Fruit fly (Drosophila melanogaster) whole organism, embryonic: ENCODE results near the gene cert.
A peak's percentile ranks its signal among the peaks of the same experiment; 100 is the strongest.

Experiments
- Aef1 ChIP-seq: fragments of 200-800 bp; sonication (Bioruptor generic); IDR thresholded peaks from 3 replicates; pipeline ENCODE4 v1.3.6; 2022; ENCODE audit warnings: missing biosample characterization, missing genetic modification characterization
- C15 ChIP-seq: fragments of 200-800 bp; sonication (Bioruptor generic); IDR thresholded peaks from 3 replicates; pipeline ENCODE4 v1.3.6; 2022; ENCODE audit warnings: missing biosample characterization, missing genetic modification characterization
- CG10543 ChIP-seq: fragments of 200-800 bp; sonication (Bioruptor generic); optimal IDR thresholded peaks from 3 replicates; lab custom pipeline; 2017; ENCODE audit warnings: missing biosample characterization, mild to moderate bottlenecking, missing genetic modification characterization, moderate library complexity
- CG10959 ChIP-seq: fragments of 200-800 bp; sonication (Bioruptor generic); IDR thresholded peaks from 2 replicates; pipeline ENCODE4 v1.3.6; 2022; ENCODE audit warnings: missing biosample characterization, missing genetic modification characterization
- CG10979 ChIP-seq: fragments of 200-800 bp; sonication (Bioruptor generic); optimal IDR thresholded peaks from 2 replicates; lab custom pipeline; 2018; ENCODE audit warnings: missing biosample characterization, mild to moderate bottlenecking, missing genetic modification characterization, moderate library complexity
- CG11085 ChIP-seq: fragments of 200-800 bp; sonication (Bioruptor generic); IDR thresholded peaks from 2 replicates; pipeline ENCODE4 v1.3.6; 2022; ENCODE audit warnings: missing biosample characterization, missing genetic modification characterization
- CG11093 ChIP-seq: fragments of 200-800 bp; sonication (Bioruptor generic); IDR thresholded peaks from 3 replicates; pipeline ENCODE4 v1.3.6; 2022; ENCODE audit warnings: missing biosample characterization, missing genetic modification characterization
- CG11696 ChIP-seq: fragments of 200-800 bp; sonication (Bioruptor generic); IDR thresholded peaks from 2 replicates; pipeline ENCODE4 v1.3.6; 2022; ENCODE audit warnings: missing biosample characterization, missing genetic modification characterization
- CG12155 ChIP-seq: fragments of 200-800 bp; sonication (Bioruptor generic); optimal IDR thresholded peaks from 3 replicates; lab custom pipeline; 2016; ENCODE audit warnings: missing biosample characterization, missing genetic modification characterization
- CG12942 ChIP-seq: fragments of 200-800 bp; sonication (Bioruptor generic); optimal IDR thresholded peaks from 3 replicates; lab custom pipeline; 2016; ENCODE audit warnings: missing biosample characterization, missing genetic modification characterization
- CG1647 ChIP-seq: fragments of 200-800 bp; sonication (Bioruptor generic); optimal IDR thresholded peaks from 3 replicates; lab custom pipeline; 2016; ENCODE audit warnings: missing biosample characterization, missing genetic modification characterization
- CG17361 ChIP-seq: fragments of 200-800 bp; sonication (Bioruptor generic); IDR thresholded peaks from 3 replicates; pipeline ENCODE4 v1.3.6; 2022; ENCODE audit warnings: missing biosample characterization, missing genetic modification characterization
- CG1832 ChIP-seq: fragments of 200-800 bp; sonication (Bioruptor generic); optimal IDR thresholded peaks from 2 replicates; lab custom pipeline; 2017; ENCODE audit warnings: missing biosample characterization, mild to moderate bottlenecking, missing genetic modification characterization, inconsistent platforms
- CG2712 ChIP-seq: fragments of 200-800 bp; optimal IDR thresholded peaks from 3 replicates; lab custom pipeline; 2019; ENCODE audit warnings: missing biosample characterization, mild to moderate bottlenecking, missing genetic modification characterization, moderate library complexity
- CG3163 ChIP-seq: fragments of 200-800 bp; sonication (Bioruptor generic); optimal IDR thresholded peaks from 3 replicates; lab custom pipeline; 2016; ENCODE audit warnings: missing biosample characterization, missing genetic modification characterization
- CG33213 ChIP-seq: fragments of 200-800 bp; sonication (Bioruptor generic); optimal IDR thresholded peaks from 3 replicates; lab custom pipeline; 2016; ENCODE audit warnings: missing biosample characterization, missing genetic modification characterization
- CG33557 ChIP-seq: fragments of 200-800 bp; sonication (Bioruptor generic); optimal IDR thresholded peaks from 2 replicates; lab custom pipeline; 2019; ENCODE audit warnings: missing biosample characterization, mild to moderate bottlenecking, missing genetic modification characterization, moderate library complexity
- CG4854 ChIP-seq: fragments of 200-800 bp; sonication (Bioruptor generic); optimal IDR thresholded peaks from 2 replicates; lab custom pipeline; 2016; ENCODE audit warnings: missing biosample characterization, missing genetic modification characterization, inconsistent platforms
- CG6254 ChIP-seq: fragments of 200-800 bp; sonication (Bioruptor generic); optimal IDR thresholded peaks from 3 replicates; lab custom pipeline; 2017; ENCODE audit warnings: mild to moderate bottlenecking, missing biosample characterization, missing genetic modification reagents, missing genetic modification characterization
- CG7745 ChIP-seq: fragments of 200-800 bp; sonication (Bioruptor generic); optimal IDR thresholded peaks from 2 replicates; lab custom pipeline; 2018; ENCODE audit warnings: missing biosample characterization, mild to moderate bottlenecking, missing genetic modification characterization, moderate library complexity
- CG8478 ChIP-seq: fragments of >200 bp; optimal IDR thresholded peaks from 2 replicates; lab custom pipeline; 2018
- CrebB ChIP-seq: fragments of 200-800 bp; sonication (Bioruptor generic); optimal IDR thresholded peaks from 3 replicates; lab custom pipeline; 2018; ENCODE audit warnings: missing biosample characterization, mild to moderate bottlenecking, missing genetic modification characterization
- Doc3 ChIP-seq: fragments of 200-800 bp; sonication (Bioruptor generic); IDR thresholded peaks from 3 replicates; pipeline ENCODE4 v1.3.6; 2022; ENCODE audit warnings: missing biosample characterization, missing genetic modification characterization; ENCODE audit not compliant: partially characterized antibody
- Dp ChIP-seq: fragments of 200-800 bp; sonication (Bioruptor generic); optimal IDR thresholded peaks from 2 replicates; lab custom pipeline; 2018; ENCODE audit warnings: missing biosample characterization, mild to moderate bottlenecking, missing genetic modification characterization, moderate library complexity
- GATAe ChIP-seq: fragments of 200-800 bp; sonication (Bioruptor generic); conservative IDR thresholded peaks from 2 replicates; pipeline ENCODE4 v1.3.6; 2022; ENCODE audit warnings: missing biosample characterization, missing genetic modification characterization
- HmgD ChIP-seq: fragments of 200-800 bp; sonication (Bioruptor generic); optimal IDR thresholded peaks from 3 replicates; lab custom pipeline; 2016; ENCODE audit warnings: missing biosample characterization, missing genetic modification characterization
- Hr3 ChIP-seq: fragments of 200-800 bp; sonication (Bioruptor generic); optimal IDR thresholded peaks from 3 replicates; lab custom pipeline; 2016; ENCODE audit warnings: missing biosample characterization, missing genetic modification characterization
- Mad ChIP-seq: fragments of 200-800 bp; sonication (Bioruptor generic); optimal IDR thresholded peaks from 2 replicates; lab custom pipeline; 2016; ENCODE audit warnings: missing biosample characterization, missing genetic modification characterization
- Max ChIP-seq: fragments of 200-800 bp; sonication (Bioruptor generic); optimal IDR thresholded peaks from 2 replicates; lab custom pipeline; 2016; ENCODE audit warnings: missing biosample characterization, mild to moderate bottlenecking, missing genetic modification characterization
- Neu2 ChIP-seq: fragments of 200-800 bp; sonication (Bioruptor generic); optimal IDR thresholded peaks from 3 replicates; lab custom pipeline; 2016; ENCODE audit warnings: missing biosample characterization, missing genetic modification characterization, borderline replicate concordance
- Sox102F ChIP-seq: fragments of 200-800 bp; sonication (Bioruptor generic); optimal IDR thresholded peaks from 2 replicates; lab custom pipeline; 2018; ENCODE audit warnings: missing biosample characterization, mild to moderate bottlenecking, missing genetic modification characterization, moderate library complexity
- Taf1 ChIP-seq: fragments of 200-800 bp; sonication (Bioruptor generic); IDR thresholded peaks from 2 replicates; pipeline ENCODE4 v1.3.6; 2022; ENCODE audit warnings: missing biosample characterization, missing genetic modification characterization
- Xbp1 ChIP-seq: fragments of 200-800 bp; sonication (Bioruptor generic); optimal IDR thresholded peaks from 3 replicates; lab custom pipeline; 2016; ENCODE audit warnings: missing biosample characterization, mild to moderate bottlenecking, missing genetic modification characterization
- ara ChIP-seq: fragments of 200-800 bp; sonication (Bioruptor generic); IDR thresholded peaks from 2 replicates; pipeline ENCODE4 v1.3.6; 2022; ENCODE audit warnings: missing biosample characterization, missing genetic modification characterization
- az2 ChIP-seq: fragments of 200-800 bp; sonication (Bioruptor generic); optimal IDR thresholded peaks from 3 replicates; lab custom pipeline; 2016; ENCODE audit warnings: missing biosample characterization, missing genetic modification characterization
- bbx ChIP-seq: fragments of 200-800 bp; sonication (Bioruptor generic); IDR thresholded peaks from 2 replicates; pipeline ENCODE4 v1.3.6; 2022; ENCODE audit warnings: missing biosample characterization, missing genetic modification characterization; ENCODE audit not compliant: partially characterized antibody
- chm ChIP-seq: fragments of 200-800 bp; sonication (Bioruptor generic); IDR thresholded peaks from 2 replicates; pipeline ENCODE4 v1.3.6; 2022; ENCODE audit warnings: missing biosample characterization, missing genetic modification characterization
- dimm ChIP-seq: fragments of 200-800 bp; sonication (Bioruptor generic); IDR thresholded peaks from 2 replicates; pipeline ENCODE4 v1.3.6; 2022; ENCODE audit warnings: missing biosample characterization, missing genetic modification characterization
- fd96Cb ChIP-seq: fragments of 200-800 bp; sonication (Bioruptor generic); optimal IDR thresholded peaks from 2 replicates; lab custom pipeline; 2018; ENCODE audit warnings: missing biosample characterization, mild to moderate bottlenecking, missing genetic modification characterization, moderate library complexity
- gsb ChIP-seq: fragments of 200-800 bp; sonication (Bioruptor generic); IDR thresholded peaks from 2 replicates; pipeline ENCODE4 v1.3.6; 2022; ENCODE audit warnings: missing biosample characterization, missing genetic modification characterization
- pros ChIP-seq: fragments of 200-800 bp; sonication (Bioruptor generic); optimal IDR thresholded peaks from 3 replicates; lab custom pipeline; 2019; ENCODE audit warnings: missing biosample characterization, mild to moderate bottlenecking, missing genetic modification characterization, moderate library complexity
- repo ChIP-seq: fragments of 200-800 bp; sonication (Bioruptor generic); optimal IDR thresholded peaks from 2 replicates; lab custom pipeline; 2016; ENCODE audit warnings: missing biosample characterization, missing genetic modification characterization
- ro ChIP-seq: fragments of 200-800 bp; sonication (Bioruptor generic); IDR thresholded peaks from 2 replicates; pipeline ENCODE4 v1.3.6; 2022; ENCODE audit warnings: missing biosample characterization, missing genetic modification characterization
- slbo ChIP-seq: fragments of 200-800 bp; sonication (Bioruptor generic); IDR thresholded peaks from 2 replicates; pipeline ENCODE4 v1.3.6; 2022; ENCODE audit warnings: missing biosample characterization, missing genetic modification characterization
- so ChIP-seq: fragments of 200-800 bp; sonication (Bioruptor generic); IDR thresholded peaks from 3 replicates; pipeline ENCODE4 v1.3.6; 2022; ENCODE audit warnings: missing biosample characterization, missing genetic modification characterization
- sr ChIP-seq: fragments of 200-800 bp; sonication (Bioruptor generic); IDR thresholded peaks from 3 replicates; pipeline ENCODE4 v1.3.6; 2022; ENCODE audit warnings: missing biosample characterization, missing genetic modification characterization
- sug ChIP-seq: fragments of 200-800 bp; optimal IDR thresholded peaks from 2 replicates; lab custom pipeline; 2019; ENCODE audit warnings: missing biosample characterization, mild to moderate bottlenecking, missing genetic modification characterization, moderate library complexity
- unpg ChIP-seq: fragments of 200-800 bp; sonication (Bioruptor generic); optimal IDR thresholded peaks from 3 replicates; lab custom pipeline; 2018; ENCODE audit warnings: missing biosample characterization, mild to moderate bottlenecking, missing genetic modification characterization, moderate library complexity
- usp ChIP-seq: fragments of >200 bp; optimal IDR thresholded peaks from 2 replicates; lab custom pipeline; 2017; ENCODE audit warnings: missing biosample characterization, missing genetic modification characterization
- wek ChIP-seq: fragments of 200-800 bp; sonication (Bioruptor generic); optimal IDR thresholded peaks from 3 replicates; lab custom pipeline; 2018; ENCODE audit warnings: missing biosample characterization, mild to moderate bottlenecking, missing genetic modification characterization, moderate library complexity
- zen2 ChIP-seq: fragments of 200-800 bp; sonication (Bioruptor generic); IDR thresholded peaks from 3 replicates; pipeline ENCODE4 v1.3.6; 2022; ENCODE audit warnings: missing biosample characterization, missing genetic modification characterization; ENCODE audit not compliant: partially characterized antibody
- zf30C ChIP-seq: fragments of 200-800 bp; sonication (Bioruptor generic); optimal IDR thresholded peaks from 3 replicates; lab custom pipeline; 2018; ENCODE audit warnings: missing biosample characterization, mild to moderate bottlenecking, missing genetic modification characterization
- zfh2 ChIP-seq: fragments of 200-800 bp; sonication (Bioruptor generic); optimal IDR thresholded peaks from 2 replicates; lab custom pipeline; 2016; ENCODE audit warnings: missing biosample characterization, missing genetic modification characterization

Gene cert

dm6 chr3L:8296941-8297340 is 7.3 kb upstream of the cert start, which contains the start of gene Rab19 (continued):
- peak; percentile 87 for TF ChIP-seq bbx (GFP tag; lab: Robert Waterston, UW)
- no peak for TF ChIP-seq GATAe (GFP tag; lab: Robert Waterston, UW)
- TF ChIP-seq CG33213, result no peak
- no peak for TF ChIP-seq CG11093 (GFP tag; lab: Robert Waterston, UW)
- TF ChIP-seq Neu2, result no peak
- no peak for TF ChIP-seq CG10543 (GFP tag; lab: Kevin White, UChicago)
- peak; percentile 91 for TF ChIP-seq zen2 (GFP tag; lab: Robert Waterston, UW)
- TF ChIP-seq az2 (GFP tag; lab: Kevin White, UChicago), result no peak
- TF ChIP-seq so (GFP tag; lab: Robert Waterston, UW), result no peak
- TF ChIP-seq usp (GFP tag; lab: Kevin White, UChicago), result no peak
- TF ChIP-seq slbo, result no peak
- TF ChIP-seq Max (GFP tag; lab: Kevin White, UChicago), result no peak
- no peak for TF ChIP-seq unpg (GFP tag; lab: Kevin White, UChicago)
- TF ChIP-seq Hr3 (GFP tag; lab: Kevin White, UChicago), result no peak
- TF ChIP-seq CG6254 (GFP tag; lab: Kevin White, UChicago), result no peak
- no peak for TF ChIP-seq Aef1 (GFP tag; lab: Robert Waterston, UW)
- no peak for TF ChIP-seq CG3163 (GFP tag; lab: Kevin White, UChicago)
- TF ChIP-seq pros (GFP tag; lab: Kevin White, UChicago), result no peak
- no peak for TF ChIP-seq CrebB (tag; lab: Kevin White, UChicago)
- peak; percentile 61 for TF ChIP-seq Dp (GFP tag; lab: Kevin White, UChicago)
- TF ChIP-seq ara (GFP tag; lab: Robert Waterston, UW), result no peak
- no peak for TF ChIP-seq dimm (GFP tag; lab: Robert Waterston, UW)
- TF ChIP-seq zfh2 (GFP tag; lab: Kevin White, UChicago), result no peak
- TF ChIP-seq Mad (GFP tag; lab: Kevin White, UChicago), result no peak
- no peak for TF ChIP-seq sr
- no peak for TF ChIP-seq CG17361 (GFP tag; lab: Robert Waterston, UW)
- TF ChIP-seq Doc3 (GFP tag; lab: Robert Waterston, UW), result peak; percentile 98
- TF ChIP-seq CG7745 (tag; lab: Kevin White, UChicago), result no peak
- no peak for TF ChIP-seq repo (GFP tag; lab: Kevin White, UChicago)
- no peak for TF ChIP-seq CG11696 (GFP tag; lab: Robert Waterston, UW)
- no peak for TF ChIP-seq CG11085 (GFP tag; lab: Robert Waterston, UW)
- peak; percentile 20 for TF ChIP-seq CG2712 (tag; lab: Kevin White, UChicago)
- no peak for TF ChIP-seq fd96Cb (tag; lab: Kevin White, UChicago)
- TF ChIP-seq chm (GFP tag; lab: Robert Waterston, UW), result no peak
- no peak for TF ChIP-seq Xbp1 (GFP tag; lab: Kevin White, UChicago)
- no peak for TF ChIP-seq CG4854
- no peak for TF ChIP-seq CG1647
- no peak for TF ChIP-seq CG1832
- TF ChIP-seq CG33557 (GFP tag; lab: Kevin White, UChicago), result no peak
- TF ChIP-seq wek (GFP tag; lab: Kevin White, UChicago), result no peak
- no peak for TF ChIP-seq HmgD
- no peak for TF ChIP-seq ro (GFP tag; lab: Robert Waterston, UW)
- TF ChIP-seq gsb (GFP tag; lab: Robert Waterston, UW), result no peak
- no peak for TF ChIP-seq Taf1 (GFP tag; lab: Robert Waterston, UW)
- TF ChIP-seq zf30C (GFP tag; lab: Kevin White, UChicago), result no peak
- TF ChIP-seq sug (tag; lab: Kevin White, UChicago), result no peak
- no peak for TF ChIP-seq CG8478 (lab: Kevin White, UChicago)
- no peak for TF ChIP-seq CG10979 (tag; lab: Kevin White, UChicago)
- TF ChIP-seq CG12155 (GFP tag; lab: Kevin White, UChicago), result no peak
- no peak for TF ChIP-seq CG10959 (GFP tag; lab: Robert Waterston, UW)
- no peak for TF ChIP-seq Sox102F (GFP tag; lab: Kevin White, UChicago)
- TF ChIP-seq CG12942, result no peak
- no peak for TF ChIP-seq C15
